Worm (Caenorhabditis elegans) whole organism, young adult: ENCODE results near the gene bath-27.

ENCODE experiments used
- B0035.1 ChIP-seq: sonication (generic microtip); optimal IDR thresholded peaks from 2 replicates; lab custom pipeline; 2016; ENCODE audit warnings: missing genetic modification characterization, mild to moderate bottlenecking, missing compliant biosample characterization, missing genotype, missing genetic modification reagents
- B0261.1 ChIP-seq: sonication (generic microtip); optimal IDR thresholded peaks from 2 replicates; lab custom pipeline; 2016; ENCODE audit warnings: mild to moderate bottlenecking, missing genetic modification characterization, moderate library complexity, missing compliant biosample characterization
- C17E4.6 ChIP-seq: fragments of 200-800 bp; sonication (Bioruptor generic); IDR thresholded peaks from 2 replicates; pipeline ENCODE4 v1.3.6; 2022; ENCODE audit warnings: missing genetic modification reagents, missing genetic modification characterization, missing compliant biosample characterization
- D2030.7 ChIP-seq: fragments of 200-800 bp; sonication (Bioruptor generic); IDR thresholded peaks from 2 replicates; pipeline ENCODE4 v1.3.6; 2022; ENCODE audit warnings: missing genetic modification reagents, missing genetic modification characterization, missing compliant biosample characterization
- F52B5.7 ChIP-seq: sonication (generic microtip); optimal IDR thresholded peaks from 2 replicates; lab custom pipeline; 2016; ENCODE audit warnings: mild to moderate bottlenecking, missing genetic modification characterization, missing compliant biosample characterization
- F57C9.4 ChIP-seq: sonication (generic microtip); optimal IDR thresholded peaks from 2 replicates; lab custom pipeline; 2017; ENCODE audit warnings: mild to moderate bottlenecking, missing genetic modification characterization, missing compliant biosample characterization
- K11D2.4 ChIP-seq: fragments of 200-800 bp; sonication (Bioruptor generic); IDR thresholded peaks from 2 replicates; pipeline ENCODE4 v1.3.6; 2022; ENCODE audit warnings: missing genetic modification reagents, missing genetic modification characterization, missing compliant biosample characterization
- T26A5.8 ChIP-seq: sonication (generic microtip); optimal IDR thresholded peaks from 2 replicates; lab custom pipeline; 2016; ENCODE audit warnings: missing genetic modification characterization, missing compliant biosample characterization
- Y67H2A.10 ChIP-seq: fragments of 200-800 bp; sonication (Bioruptor generic); conservative IDR thresholded peaks from 2 replicates; pipeline ENCODE4 v1.3.6; 2022; ENCODE audit warnings: missing genetic modification reagents, missing genetic modification characterization, missing compliant biosample characterization
- ZK185.1 ChIP-seq: sonication (generic microtip); optimal IDR thresholded peaks from 2 replicates; lab custom pipeline; 2016; ENCODE audit warnings: mild to moderate bottlenecking, missing genetic modification characterization, missing compliant biosample characterization; ENCODE audit not compliant: poor library complexity, severe bottlenecking
- ama-1 ChIP-seq, 3 experiments: fragments of 150-350 bp in 1 of 3; sonication (generic microtip) in 2 of 3; optimal IDR thresholded peaks; 2 replicates each; lab custom pipeline; 2014 to 2018; ENCODE audit warnings: missing biosample characterization in 2 of 3, missing genetic modification characterization in 2 of 3, missing genetic modification reagents in 2 of 3
- aptf-2 ChIP-seq: fragments of 200-800 bp; sonication (Bioruptor generic); conservative IDR thresholded peaks from 2 replicates; pipeline ENCODE4 v1.3.6; 2022; ENCODE audit warnings: missing genetic modification reagents, missing genetic modification characterization, missing compliant biosample characterization
- attf-6 ChIP-seq: fragments of 200-800 bp; sonication (Bioruptor generic); IDR thresholded peaks from 2 replicates; pipeline ENCODE4 v1.3.6; 2022; ENCODE audit warnings: missing genetic modification reagents, missing genetic modification characterization, missing compliant biosample characterization
- bed-1 ChIP-seq: fragments of 200-800 bp; sonication (Bioruptor generic); IDR thresholded peaks from 2 replicates; pipeline ENCODE4 v1.3.6; 2022; ENCODE audit warnings: missing genetic modification reagents, missing genetic modification characterization, missing compliant biosample characterization
- cebp-2 ChIP-seq: fragments of 200-800 bp; sonication (Bioruptor generic); IDR thresholded peaks from 2 replicates; pipeline ENCODE4 v1.3.6; 2022; ENCODE audit warnings: missing genetic modification characterization, missing compliant biosample characterization
- ceh-91 ChIP-seq: fragments of 200-800 bp; sonication (Bioruptor generic); IDR thresholded peaks from 2 replicates; pipeline ENCODE4 v1.3.6; 2022; ENCODE audit warnings: missing genetic modification reagents, missing genetic modification characterization, missing compliant biosample characterization
- dpl-1 ChIP-seq: fragments of 150-350 bp; optimal IDR thresholded peaks from 2 replicates; lab custom pipeline; 2014; ENCODE audit warnings: missing biosample characterization, missing genetic modification reagents, missing genetic modification characterization
- efl-1 ChIP-seq: fragments of 150-350 bp; optimal IDR thresholded peaks from 2 replicates; lab custom pipeline; 2014; ENCODE audit warnings: missing biosample characterization, missing genetic modification reagents, missing genetic modification characterization
- gei-17 ChIP-seq: fragments of 200-800 bp; sonication (Bioruptor generic); optimal IDR thresholded peaks from 2 replicates; lab custom pipeline; 2018; ENCODE audit warnings: mild to moderate bottlenecking, missing genetic modification characterization, missing compliant biosample characterization
- him-1 ChIP-seq: sonication (generic microtip); optimal IDR thresholded peaks from 2 replicates; lab custom pipeline; 2016; ENCODE audit warnings: missing genotype, missing genetic modification reagents, missing genetic modification characterization, missing compliant biosample characterization
- hsf-1 ChIP-seq: fragments of 200-800 bp; sonication (Bioruptor generic); IDR thresholded peaks from 2 replicates; pipeline ENCODE4 v1.3.6; 2022; ENCODE audit warnings: missing genetic modification reagents, missing genetic modification characterization, missing compliant biosample characterization
- lin-26 ChIP-seq: fragments of 200-800 bp; sonication (Bioruptor generic); IDR thresholded peaks from 2 replicates; pipeline ENCODE4 v1.3.6; 2022; ENCODE audit warnings: missing genetic modification reagents, missing genetic modification characterization, missing compliant biosample characterization
- lin-35 ChIP-seq, 3 experiments: fragments of 150-350 bp in 2 of 3; sonication (generic microtip) in 1 of 3; optimal IDR thresholded peaks; 2 replicates each; lab custom pipeline; 2014 to 2018; ENCODE audit warnings: missing biosample characterization in 3 of 3, missing genetic modification characterization in 3 of 3, missing genetic modification reagents in 3 of 3
- lin-40 ChIP-seq: sonication (generic microtip); optimal IDR thresholded peaks from 2 replicates; lab custom pipeline; 2016; ENCODE audit warnings: missing genetic modification characterization, mild to moderate bottlenecking, missing compliant biosample characterization, missing genotype, missing genetic modification reagents
- lir-1 ChIP-seq: fragments of 200-800 bp; sonication (Bioruptor generic); conservative IDR thresholded peaks from 2 replicates; pipeline ENCODE4 v1.3.6; 2022; ENCODE audit warnings: missing genetic modification reagents, missing genetic modification characterization, missing compliant biosample characterization
- madf-6 ChIP-seq: fragments of 200-800 bp; sonication (Bioruptor generic); IDR thresholded peaks from 2 replicates; pipeline ENCODE4 v1.3.6; 2022; ENCODE audit warnings: missing genetic modification reagents, missing genetic modification characterization, missing compliant biosample characterization
- madf-8 ChIP-seq: fragments of 200-800 bp; sonication (Bioruptor generic); conservative IDR thresholded peaks from 2 replicates; pipeline ENCODE4 v1.3.6; 2022; ENCODE audit warnings: missing genetic modification reagents, missing genetic modification characterization, missing compliant biosample characterization
- mxl-1 ChIP-seq: sonication (generic microtip); optimal IDR thresholded peaks from 2 replicates; lab custom pipeline; 2016; ENCODE audit warnings: missing genetic modification characterization, missing compliant biosample characterization
- nhr-179 ChIP-seq: sonication (generic microtip); optimal IDR thresholded peaks from 2 replicates; lab custom pipeline; 2016; ENCODE audit warnings: mild to moderate bottlenecking, missing genetic modification characterization, missing compliant biosample characterization
- nhr-80 ChIP-seq: sonication (generic microtip); optimal IDR thresholded peaks from 2 replicates; lab custom pipeline; 2016; ENCODE audit warnings: missing genetic modification characterization, missing compliant biosample characterization
- rpc-1 ChIP-seq, 2 experiments: fragments of 150-350 bp in 1 of 2; sonication (generic microtip) in 1 of 2; optimal IDR thresholded peaks; 2 replicates each; lab custom pipeline; 2014 to 2018; ENCODE audit warnings: missing biosample characterization in 1 of 2, missing genetic modification characterization in 1 of 2, missing genetic modification reagents in 1 of 2, missing genotype in 1 of 2
- snpc-1.1 ChIP-seq: sonication (generic microtip); optimal IDR thresholded peaks from 2 replicates; lab custom pipeline; 2017; ENCODE audit warnings: missing genetic modification characterization, mild to moderate bottlenecking, missing compliant biosample characterization, antibody characterized with exemption, moderate library complexity, missing genotype, missing genetic modification reagents; ENCODE audit not compliant: insufficient read depth
- tbp1 ChIP-seq: fragments of 200-800 bp; sonication (Bioruptor generic); optimal IDR thresholded peaks from 2 replicates; lab custom pipeline; 2018; ENCODE audit warnings: mild to moderate bottlenecking, missing genetic modification characterization, missing compliant biosample characterization
- unc-62 ChIP-seq: fragments of 150-350 bp; optimal IDR thresholded peaks from 2 replicates; lab custom pipeline; 2014; ENCODE audit warnings: missing biosample characterization, missing genetic modification reagents, missing genetic modification characterization
- ztf-22 ChIP-seq: fragments of 200-800 bp; sonication (Bioruptor generic); optimal IDR thresholded peaks from 2 replicates; lab custom pipeline; 2018; ENCODE audit warnings: mild to moderate bottlenecking, missing genetic modification characterization, moderate library complexity, missing compliant biosample characterization
- ztf-3 ChIP-seq: fragments of 200-800 bp; sonication (Bioruptor generic); optimal IDR thresholded peaks from 2 replicates; lab custom pipeline; 2018; ENCODE audit warnings: mild to moderate bottlenecking, missing genetic modification characterization, missing compliant biosample characterization
- ztf-6 ChIP-seq: fragments of 200-800 bp; sonication (Bioruptor generic); IDR thresholded peaks from 2 replicates; pipeline ENCODE4 v1.3.6; 2022; ENCODE audit warnings: missing genetic modification reagents, missing genetic modification characterization, missing compliant biosample characterization

The bath-27 gene

DNA sequence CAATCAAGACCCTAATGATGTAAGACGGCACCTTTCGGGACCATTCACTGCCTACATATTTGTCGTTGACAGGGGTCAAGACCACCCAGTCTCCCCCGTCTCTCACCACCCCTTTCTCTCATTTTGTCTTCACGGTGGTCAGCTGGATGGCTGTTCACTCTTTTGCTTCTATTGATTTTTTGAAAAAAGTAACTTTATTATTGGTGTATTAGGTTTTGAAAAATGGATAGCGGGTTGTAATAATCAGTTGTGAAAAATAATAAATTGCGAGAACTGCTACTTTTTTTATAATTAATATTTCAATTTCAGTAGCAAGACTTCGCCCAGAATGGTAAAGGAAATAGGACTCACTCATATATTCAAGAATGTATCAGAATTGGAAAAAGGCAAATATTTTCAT is 17.9 kb downstream of the bath-27 start, which contains the start of gene bath-9:
bath-9 (plus strand) TSS at position 301 of the 400 bp plus-strand sequence.
- TF ChIP-seq ceh-91 (GFP tag; lab: Robert Waterston, UW) (no peak), B0261.1 (tag; lab: Kevin White, UChicago) (no peak), D2030.7 (no peak), attf-6 (GFP tag; lab: Robert Waterston, UW) (no peak), Y67H2A.10 (no peak), F52B5.7 (tag; lab: Kevin White, UChicago) (no peak), him-1 (tag; lab: Kevin White, UChicago) (no peak), cebp-2 (GFP tag; lab: Robert Waterston, UW) (no peak), ztf-3 (no peak), ztf-22 (no peak), madf-6 (no peak), T26A5.8 (tag; lab: Kevin White, UChicago) (no peak), rpc-1 (optimal IDR thresholded peaks at IDR 0.05; lab: Kevin White, UChicago) (no peak), rpc-1 (tag; optimal IDR thresholded peaks at IDR 0.05; lab: Kevin White, UChicago) (no peak), gei-17 (GFP tag; lab: Kevin White, UChicago) (no peak), lin-40 (no peak)

DNA sequence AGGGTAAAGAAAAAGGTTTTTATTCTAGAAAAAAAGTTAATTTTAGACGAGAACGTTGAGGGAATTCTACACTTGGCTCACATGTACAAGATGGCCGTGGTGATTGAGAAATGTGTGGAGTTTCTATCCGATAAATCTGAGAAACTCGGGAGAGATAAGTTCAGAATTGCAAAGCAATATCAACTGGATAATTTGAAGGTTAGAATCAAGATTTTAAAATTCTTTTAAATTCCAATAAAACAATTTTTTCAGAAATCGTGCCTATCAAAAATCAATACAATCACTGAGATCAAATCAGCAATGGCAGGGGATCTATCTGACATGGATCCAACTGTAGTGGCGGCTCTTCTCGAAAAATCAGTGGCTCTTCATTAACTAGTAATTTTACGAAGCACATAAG is 19.3 kb downstream of the bath-27 start, which contains the start of gene Y49F6C.2:
Y49F6C.2 (plus strand) TSS at position 301 of the 400 bp plus-strand sequence.
- TF ChIP-seq nhr-179 (tag; lab: Kevin White, UChicago) (no peak), lir-1 (GFP tag; lab: Robert Waterston, UW) (no peak), ztf-22 (no peak), lin-40 (no peak), B0035.1 (no peak), lin-35 (GFP tag; optimal IDR thresholded peaks at IDR 0.05; lab: Kevin White, UChicago) (no peak), nhr-80 (no peak), mxl-1 (tag; lab: Kevin White, UChicago) (no peak), ama-1 (optimal IDR thresholded peaks at IDR 0.05; lab: Kevin White, UChicago) (no peak), ama-1 (GFP tag; optimal IDR thresholded peaks at IDR 0.05; lab: Kevin White, UChicago) (no peak), K11D2.4 (no peak), hsf-1 (GFP tag; lab: Robert Waterston, UW) (no peak), F57C9.4 (no peak), ztf-6 (GFP tag; lab: Robert Waterston, UW) (no peak), unc-62 (GFP tag; lab: Kevin White, UChicago) (no peak)
- TF ChIP-seq, all 124 proteins: peak for 0

DNA sequence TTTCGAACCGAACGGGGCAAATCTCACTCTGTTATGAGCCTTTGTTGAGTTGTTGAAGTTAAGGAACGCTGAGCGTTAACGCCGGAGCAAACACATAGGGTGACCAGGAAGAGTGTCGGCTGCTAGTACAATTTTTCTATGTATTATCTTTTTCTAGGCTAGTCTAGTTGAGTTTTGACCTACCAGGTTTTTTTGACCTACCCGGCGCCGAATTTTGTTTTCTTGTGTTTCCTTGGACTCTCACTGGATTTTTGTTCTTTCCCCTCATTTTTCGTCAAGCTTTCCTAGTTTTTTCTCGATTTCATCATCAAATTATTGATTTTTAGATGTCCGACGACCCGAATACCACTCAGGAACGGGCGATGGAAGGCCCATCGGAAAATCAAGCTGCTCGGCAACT is 22.6 kb downstream of the bath-27 start, which contains the start of gene T06D4.1:
T06D4.1 (plus strand) TSS at position 321 of the 400 bp plus-strand sequence.
- peak; percentile 1 for TF ChIP-seq dpl-1
- no peak for TF ChIP-seq ceh-91 (GFP tag; lab: Robert Waterston, UW)
- TF ChIP-seq aptf-2 (GFP tag; lab: Robert Waterston, UW) = 0 out of 2 replicates have a peak, but pooled peaks have one; percentile 5
- TF ChIP-seq snpc-1.1 (tag; lab: Kevin White, UChicago) = peak; percentile 12
- peak; percentile 80 for TF ChIP-seq efl-1 (GFP tag; lab: Kevin White, UChicago)
- peak; percentile 69 for TF ChIP-seq madf-6
- TF ChIP-seq tbp1 (GFP tag; lab: Kevin White, UChicago) = no peak
- TF ChIP-seq C17E4.6 (GFP tag; lab: Robert Waterston, UW) = no peak
- no peak for TF ChIP-seq ZK185.1 (tag; lab: Kevin White, UChicago)
- TF ChIP-seq lin-26 (GFP tag; lab: Robert Waterston, UW) = no peak
- no peak for TF ChIP-seq bed-1 (GFP tag; lab: Robert Waterston, UW)
- peak; percentile 76 for TF ChIP-seq madf-8 (GFP tag; lab: Robert Waterston, UW)
